Worm (Caenorhabditis elegans): Measurements from ENCODE around the gene oac-29.

oac-29 gene

DNA sequence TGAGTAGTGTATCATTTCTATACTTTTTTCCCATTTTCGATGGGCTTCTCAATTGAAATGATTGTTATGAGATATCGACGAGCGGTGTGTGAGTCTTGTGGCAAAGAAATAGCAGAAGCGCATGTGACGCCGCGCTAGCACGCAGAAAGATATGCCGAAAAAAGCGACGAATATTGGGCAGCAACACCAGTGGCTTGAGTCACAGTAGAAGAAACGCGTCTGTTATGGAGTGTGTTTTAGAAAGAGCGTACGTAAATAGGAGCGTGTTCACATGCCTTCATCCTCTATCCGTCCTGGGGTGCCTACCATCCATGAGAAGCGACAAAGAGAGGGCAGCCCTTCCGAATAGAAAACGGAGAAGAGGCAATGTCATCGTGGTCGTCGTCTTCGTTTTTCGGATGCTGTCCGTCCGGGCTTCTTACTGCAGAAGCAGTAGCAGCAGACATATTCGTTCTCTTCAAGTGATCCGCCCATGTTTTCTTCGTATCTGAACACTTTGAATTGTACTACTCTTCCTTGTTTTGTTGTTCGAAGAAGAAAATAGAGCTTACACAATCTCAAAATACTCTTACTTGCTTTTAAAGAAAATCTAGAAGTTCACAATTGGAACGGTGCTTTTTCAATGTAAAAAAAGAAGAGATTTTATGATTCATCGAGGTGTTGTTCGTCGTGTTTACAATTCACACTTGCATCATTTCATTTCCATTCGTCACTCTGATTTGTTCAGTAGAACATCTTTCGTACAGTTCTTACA lies 25.5 kb downstream of the oac-29 start (continued):
- TF ChIP-seq ceh-44 (GFP tag; IDR thresholded peaks at IDR 0.05) (no peak), nhr-76 (tag; optimal IDR thresholded peaks at IDR 0.05) (no peak), mdt-29 (GFP tag; IDR thresholded peaks at IDR 0.05) (no peak), arid-1 (GFP tag; conservative IDR thresholded peaks at IDR 0.05) (no peak), Y105C5A.15 (GFP tag; IDR thresholded peaks at IDR 0.05) (no peak), Y48G9A.11 (GFP tag; IDR thresholded peaks at IDR 0.05) (no peak), nhr-10 (tag; optimal IDR thresholded peaks at IDR 0.05) (no peak), F10B5.3 (tag; optimal IDR thresholded peaks at IDR 0.05) (no peak), ZK337.2 (GFP tag; IDR thresholded peaks at IDR 0.05) (no peak), F44E2.7 (GFP tag; IDR thresholded peaks at IDR 0.05) (no peak), saeg-2 (GFP tag; IDR thresholded peaks at IDR 0.05) (no peak), D1046.2 (GFP tag; IDR thresholded peaks at IDR 0.05) (no peak), dve-1 (tag; optimal IDR thresholded peaks at IDR 0.05; ENCODE audit: insufficient read depth) (no peak), madf-9 (GFP tag; conservative IDR thresholded peaks at IDR 0.05) (no peak), snpc-1.2 (GFP tag; IDR thresholded peaks at IDR 0.05) (no peak), F37D6.2 (tag; optimal IDR thresholded peaks at IDR 0.05) (no peak), F26F4.8 (GFP tag; conservative IDR thresholded peaks at IDR 0.05) (no peak), fkh-10 (GFP tag; optimal IDR thresholded peaks at IDR 0.05) (no peak), dmd-6 (GFP tag; IDR thresholded peaks at IDR 0.05) (no peak), spr-3 (GFP tag; optimal IDR thresholded peaks at IDR 0.05) (no peak), F49E8.2 (tag; optimal IDR thresholded peaks at IDR 0.05; ENCODE audit: borderline replicate concordance) (no peak), zip-2 (tag; optimal IDR thresholded peaks at IDR 0.05) (no peak), lin-1 (GFP tag; IDR thresholded peaks at IDR 0.05) (0 out of 2 replicates have a peak, but pooled peaks have one; percentile 21), attf-4 (tag; optimal IDR thresholded peaks at IDR 0.05) (no peak), aly-2 (tag; optimal IDR thresholded peaks at IDR 0.05) (no peak), rbr-2 (tag; optimal IDR thresholded peaks at IDR 0.05) (peak; percentile 22), mep-1 (tag; optimal IDR thresholded peaks at IDR 0.05) (peak; percentile 30), daf-16 (GFP tag; optimal IDR thresholded peaks at IDR 0.05) (no peak), daf-16 (tag; optimal IDR thresholded peaks at IDR 0.05) (peak; percentile 15), R02D3.7 (tag; optimal IDR thresholded peaks at IDR 0.05) (no peak), cey-2 (tag; optimal IDR thresholded peaks at IDR 0.05; ENCODE audit: borderline replicate concordance, insufficient read depth) (no peak), gei-8 (GFP tag; optimal IDR thresholded peaks at IDR 0.05) (no peak), T20F7.1 (GFP tag; optimal IDR thresholded peaks at IDR 0.05) (no peak), Y5F2A.4 (GFP tag; optimal IDR thresholded peaks at IDR 0.05) (no peak), ztf-11 (tag; optimal IDR thresholded peaks at IDR 0.05) (no peak), dmd-9 (GFP tag; IDR thresholded peaks at IDR 0.05) (no peak), nhr-11 (tag; optimal IDR thresholded peaks at IDR 0.05) (no peak), unc-130 (GFP tag; optimal IDR thresholded peaks at IDR 0.05) (no peak), daf-12 (tag; optimal IDR thresholded peaks at IDR 0.05) (no peak), snpc-4 (tag; optimal IDR thresholded peaks at IDR 0.05) (no peak), hif-1 (tag; optimal IDR thresholded peaks at IDR 0.05) (no peak), zfp-3 (GFP tag; conservative IDR thresholded peaks at IDR 0.05) (no peak), T26A8.4 (GFP tag; IDR thresholded peaks at IDR 0.05) (no peak), lin-13 (GFP tag; optimal IDR thresholded peaks at IDR 0.05) (no peak), nhr-111 (GFP tag; optimal IDR thresholded peaks at IDR 0.05) (no peak), aha-1 (tag) (peak; percentile 93), lin-29 (GFP tag; IDR thresholded peaks at IDR 0.05) (no peak), nhr-28 (tag; optimal IDR thresholded peaks at IDR 0.05) (peak; percentile 33), ztf-7 (tag; optimal IDR thresholded peaks at IDR 0.05) (no peak), duxl-1 (tag; optimal IDR thresholded peaks at IDR 0.05; ENCODE audit: poor library complexity) (no peak), lin-38 (GFP tag; IDR thresholded peaks at IDR 0.05) (peak; percentile 15; the same call in 1 of the 2 replicates)
